Worm (Caenorhabditis elegans) whole organism, young adult: ENCODE results near the gene F58B3.6.

Experiments
- B0035.1 ChIP-seq: sonication (generic microtip); optimal IDR thresholded peaks from 2 replicates; lab custom pipeline; 2016; ENCODE audit warnings: missing genetic modification characterization, mild to moderate bottlenecking, missing compliant biosample characterization, missing genotype, missing genetic modification reagents
- F55B11.4 ChIP-seq: sonication (generic microtip); optimal IDR thresholded peaks from 2 replicates; lab custom pipeline; 2016; ENCODE audit warnings: missing compliant biosample characterization, missing genetic modification characterization, borderline replicate concordance; ENCODE audit not compliant: insufficient read depth
- F57A8.1 ChIP-seq: fragments of 200-800 bp; sonication (Bioruptor generic); optimal IDR thresholded peaks from 2 replicates; lab custom pipeline; 2018; ENCODE audit warnings: mild to moderate bottlenecking, missing genetic modification characterization, moderate library complexity, missing compliant biosample characterization
- T07F8.4 ChIP-seq: sonication (generic microtip); optimal IDR thresholded peaks from 2 replicates; lab custom pipeline; 2016; ENCODE audit warnings: mild to moderate bottlenecking, missing genetic modification characterization, moderate library complexity, missing compliant biosample characterization
- akir-1 ChIP-seq: fragments of 200-800 bp; sonication (Bioruptor generic); optimal IDR thresholded peaks from 2 replicates; lab custom pipeline; 2018; ENCODE audit warnings: mild to moderate bottlenecking, missing genetic modification characterization, moderate library complexity, missing compliant biosample characterization
- attf-3 ChIP-seq: fragments of 200-800 bp; sonication (Bioruptor generic); conservative IDR thresholded peaks from 2 replicates; pipeline ENCODE4 v1.3.6; 2022; ENCODE audit warnings: missing genetic modification reagents, missing genetic modification characterization, missing compliant biosample characterization
- ceh-100 ChIP-seq: fragments of 200-800 bp; sonication (Bioruptor generic); IDR thresholded peaks from 2 replicates; pipeline ENCODE4 v1.3.6; 2022; ENCODE audit warnings: missing genetic modification reagents, missing genetic modification characterization, missing compliant biosample characterization
- ceh-27 ChIP-seq: fragments of 200-800 bp; sonication (Bioruptor generic); optimal IDR thresholded peaks from 2 replicates; lab custom pipeline; 2018; ENCODE audit warnings: mild to moderate bottlenecking, missing genetic modification characterization, moderate library complexity, missing compliant biosample characterization
- ceh-58 ChIP-seq: fragments of 200-800 bp; sonication (Bioruptor generic); IDR thresholded peaks from 2 replicates; pipeline ENCODE4 v1.3.6; 2022; ENCODE audit warnings: missing genetic modification characterization, missing compliant biosample characterization
- ceh-79 ChIP-seq: sonication (generic microtip); optimal IDR thresholded peaks from 2 replicates; lab custom pipeline; 2017; ENCODE audit warnings: mild to moderate bottlenecking, missing genetic modification characterization, missing compliant biosample characterization
- dpff-1 ChIP-seq: sonication (generic microtip); optimal IDR thresholded peaks from 2 replicates; lab custom pipeline; 2017; ENCODE audit warnings: mild to moderate bottlenecking, missing genetic modification characterization, missing compliant biosample characterization
- dpl-1 ChIP-seq: fragments of 150-350 bp; optimal IDR thresholded peaks from 2 replicates; lab custom pipeline; 2014; ENCODE audit warnings: missing biosample characterization, missing genetic modification reagents, missing genetic modification characterization
- egl-18 ChIP-seq: fragments of 200-800 bp; sonication (Bioruptor generic); IDR thresholded peaks from 2 replicates; pipeline ENCODE4 v1.3.6; 2022; ENCODE audit warnings: missing genetic modification reagents, missing genetic modification characterization, missing compliant biosample characterization
- ekl-4 ChIP-seq: fragments of 200-800 bp; sonication (Bioruptor generic); IDR thresholded peaks from 2 replicates; pipeline ENCODE4 v1.3.6; 2022; ENCODE audit warnings: missing genetic modification reagents, missing genetic modification characterization, missing compliant biosample characterization
- fkh-3 ChIP-seq: sonication (generic microtip); optimal IDR thresholded peaks from 2 replicates; lab custom pipeline; 2016; ENCODE audit warnings: mild to moderate bottlenecking, missing genetic modification characterization, missing compliant biosample characterization
- hlh-12 ChIP-seq: sonication (generic microtip); optimal IDR thresholded peaks from 2 replicates; lab custom pipeline; 2016; ENCODE audit warnings: missing genetic modification characterization, missing compliant biosample characterization
- hlh-26 ChIP-seq: fragments of 200-800 bp; sonication (Bioruptor generic); conservative IDR thresholded peaks from 2 replicates; pipeline ENCODE4 v1.3.6; 2022; ENCODE audit warnings: missing genetic modification reagents, missing genetic modification characterization, missing compliant biosample characterization
- hrde-1 ChIP-seq: sonication (generic microtip); optimal IDR thresholded peaks from 2 replicates; lab custom pipeline; 2016; ENCODE audit warnings: missing genetic modification characterization, mild to moderate bottlenecking, missing compliant biosample characterization, moderate library complexity, missing genotype, missing genetic modification reagents, borderline replicate concordance
- let-526 ChIP-seq: fragments of 200-800 bp; sonication (Bioruptor generic); IDR thresholded peaks from 2 replicates; pipeline ENCODE4 v1.3.6; 2022; ENCODE audit warnings: missing genetic modification reagents, missing genetic modification characterization, missing compliant biosample characterization
- let-607 ChIP-seq, 2 experiments: fragments of 200-800 bp in 1 of 2; sonication (Bioruptor generic) in 1 of 2; sonication (generic microtip) in 1 of 2; optimal IDR thresholded peaks; 2 replicates each; lab custom pipeline; 2016 to 2018; ENCODE audit warnings: mild to moderate bottlenecking in 2 of 2, missing compliant biosample characterization in 2 of 2, missing genetic modification characterization in 2 of 2, moderate library complexity in 2 of 2, missing genotype in 1 of 2
- lin-26 ChIP-seq: fragments of 200-800 bp; sonication (Bioruptor generic); IDR thresholded peaks from 2 replicates; pipeline ENCODE4 v1.3.6; 2022; ENCODE audit warnings: missing genetic modification reagents, missing genetic modification characterization, missing compliant biosample characterization
- lin-35 ChIP-seq, 3 experiments: fragments of 150-350 bp in 2 of 3; sonication (generic microtip) in 1 of 3; optimal IDR thresholded peaks; 2 replicates each; lab custom pipeline; 2014 to 2018; ENCODE audit warnings: missing biosample characterization in 3 of 3, missing genetic modification characterization in 3 of 3, missing genetic modification reagents in 3 of 3
- lir-1 ChIP-seq: fragments of 200-800 bp; sonication (Bioruptor generic); conservative IDR thresholded peaks from 2 replicates; pipeline ENCODE4 v1.3.6; 2022; ENCODE audit warnings: missing genetic modification reagents, missing genetic modification characterization, missing compliant biosample characterization
- lsy-27 ChIP-seq: sonication (generic microtip); optimal IDR thresholded peaks from 2 replicates; lab custom pipeline; 2017; ENCODE audit warnings: missing genetic modification characterization, mild to moderate bottlenecking, missing compliant biosample characterization, antibody characterized with exemption, missing genotype, borderline replicate concordance; ENCODE audit not compliant: insufficient read depth
- madf-8 ChIP-seq: fragments of 200-800 bp; sonication (Bioruptor generic); conservative IDR thresholded peaks from 2 replicates; pipeline ENCODE4 v1.3.6; 2022; ENCODE audit warnings: missing genetic modification reagents, missing genetic modification characterization, missing compliant biosample characterization
- mcd-1 ChIP-seq: fragments of 200-800 bp; sonication (Bioruptor generic); IDR thresholded peaks from 2 replicates; pipeline ENCODE4 v1.3.6; 2022; ENCODE audit warnings: missing genetic modification reagents, missing genetic modification characterization, missing compliant biosample characterization
- nfya-1 ChIP-seq: sonication (generic microtip); optimal IDR thresholded peaks from 2 replicates; lab custom pipeline; 2017; ENCODE audit warnings: antibody characterized with exemption, missing compliant biosample characterization, missing genetic modification characterization, borderline replicate concordance; ENCODE audit not compliant: insufficient read depth
- nfyb-1 ChIP-seq: fragments of 200-800 bp; sonication (Bioruptor generic); IDR thresholded peaks from 2 replicates; pipeline ENCODE4 v1.3.6; 2022; ENCODE audit warnings: missing genetic modification reagents, missing genetic modification characterization, missing compliant biosample characterization
- nhr-27 ChIP-seq: fragments of 200-800 bp; sonication (Bioruptor generic); optimal IDR thresholded peaks from 2 replicates; lab custom pipeline; 2018; ENCODE audit warnings: mild to moderate bottlenecking, missing genetic modification characterization, moderate library complexity, missing compliant biosample characterization
- pbrm-1 ChIP-seq: fragments of 200-800 bp; sonication (Bioruptor generic); IDR thresholded peaks from 2 replicates; pipeline ENCODE4 v1.3.6; 2022; ENCODE audit warnings: missing genetic modification reagents, missing genetic modification characterization, missing compliant biosample characterization
- snpc-1.3 ChIP-seq: sonication (generic microtip); optimal IDR thresholded peaks from 2 replicates; lab custom pipeline; 2017; ENCODE audit warnings: missing genetic modification characterization, mild to moderate bottlenecking, missing compliant biosample characterization, antibody characterized with exemption, moderate library complexity, missing genotype, missing genetic modification reagents; ENCODE audit not compliant: insufficient read depth
- snpc-3.4 ChIP-seq: sonication (generic microtip); optimal IDR thresholded peaks from 2 replicates; lab custom pipeline; 2017; ENCODE audit warnings: missing genetic modification characterization, mild to moderate bottlenecking, missing compliant biosample characterization, antibody characterized with exemption, moderate library complexity, missing genotype, missing genetic modification reagents
- snpc-4 ChIP-seq, 5 experiments: fragments of 150-350 bp in 1 of 5; sonication (generic microtip) in 4 of 5; optimal IDR thresholded peaks; 2 replicates each; lab custom pipeline; 2014 to 2018; ENCODE audit warnings: missing genetic modification characterization in 5 of 5, missing biosample characterization in 3 of 5, antibody characterized with exemption in 2 of 5, mild to moderate bottlenecking in 2 of 5, missing compliant biosample characterization in 2 of 5, missing genotype in 2 of 5, moderate library complexity in 2 of 5, missing genetic modification reagents in 1 of 5
- zfh-2 ChIP-seq: fragments of 200-800 bp; sonication (Bioruptor generic); conservative IDR thresholded peaks from 2 replicates; pipeline ENCODE4 v1.3.6; 2022; ENCODE audit warnings: missing genetic modification reagents, missing genetic modification characterization, missing compliant biosample characterization
- zim-3 ChIP-seq: sonication (generic microtip); optimal IDR thresholded peaks from 2 replicates; lab custom pipeline; 2017; ENCODE audit warnings: mild to moderate bottlenecking, missing genetic modification characterization, moderate library complexity, missing compliant biosample characterization
- ztf-22 ChIP-seq: fragments of 200-800 bp; sonication (Bioruptor generic); optimal IDR thresholded peaks from 2 replicates; lab custom pipeline; 2018; ENCODE audit warnings: mild to moderate bottlenecking, missing genetic modification characterization, moderate library complexity, missing compliant biosample characterization
- ztf-26 ChIP-seq: sonication (generic microtip); optimal IDR thresholded peaks from 2 replicates; lab custom pipeline; 2017; ENCODE audit warnings: missing genetic modification characterization, missing compliant biosample characterization

The F58B3.6 gene

DNA sequence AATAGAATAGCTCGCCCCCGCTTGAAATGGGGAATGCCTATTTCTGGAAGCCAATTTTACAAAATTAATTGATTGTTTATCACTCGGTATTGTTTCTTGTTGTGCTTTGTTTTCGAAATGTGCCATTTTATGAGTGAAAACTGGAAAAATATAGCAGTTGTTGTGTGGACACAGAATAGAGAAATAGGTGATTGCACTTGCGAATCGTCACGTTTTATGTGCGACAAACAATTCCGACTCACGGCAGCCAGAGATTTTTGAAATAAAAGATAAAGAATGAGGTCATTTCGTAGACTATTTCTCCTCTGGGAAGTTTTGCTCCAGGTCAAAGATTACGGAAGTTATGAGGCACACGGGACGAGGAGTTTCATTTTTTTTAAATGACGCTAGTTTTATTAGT is 10.5 kb downstream of the F58B3.6 start:
- no peak for TF ChIP-seq hlh-12 (tag; lab: Kevin White, UChicago)
- no peak for TF ChIP-seq lir-1 (GFP tag; lab: Robert Waterston, UW)
- TF ChIP-seq dpff-1 (tag; lab: Kevin White, UChicago): no peak

DNA sequence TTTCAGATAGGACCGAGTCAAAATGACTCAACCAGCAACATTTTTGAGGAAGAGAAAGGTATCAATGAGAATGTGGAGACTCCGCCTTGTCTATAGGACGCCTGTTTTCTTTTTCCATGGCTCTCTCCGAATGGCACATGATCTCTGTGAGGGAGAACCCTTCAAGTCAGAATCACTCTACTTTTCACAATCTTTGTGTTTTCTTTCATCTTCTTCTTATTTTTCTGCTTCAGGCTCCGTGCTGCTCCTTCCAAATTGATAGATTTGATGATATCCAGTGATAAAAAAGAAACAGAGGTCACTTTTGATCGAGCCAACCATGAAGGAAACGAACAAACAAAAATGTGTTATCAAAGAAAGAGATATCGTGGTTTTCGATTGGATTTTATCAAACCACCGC is 12.6 kb downstream of the F58B3.6 start, which contains the start of gene ZK809.8:
TSS of gene ZK809.8 (minus strand) at position 34 of the 400 bp plus-strand sequence.
- no peak for TF ChIP-seq ekl-4 (GFP tag; lab: Robert Waterston, UW)
- TF ChIP-seq ceh-27 (GFP tag; lab: Kevin White, UChicago): no peak

DNA sequence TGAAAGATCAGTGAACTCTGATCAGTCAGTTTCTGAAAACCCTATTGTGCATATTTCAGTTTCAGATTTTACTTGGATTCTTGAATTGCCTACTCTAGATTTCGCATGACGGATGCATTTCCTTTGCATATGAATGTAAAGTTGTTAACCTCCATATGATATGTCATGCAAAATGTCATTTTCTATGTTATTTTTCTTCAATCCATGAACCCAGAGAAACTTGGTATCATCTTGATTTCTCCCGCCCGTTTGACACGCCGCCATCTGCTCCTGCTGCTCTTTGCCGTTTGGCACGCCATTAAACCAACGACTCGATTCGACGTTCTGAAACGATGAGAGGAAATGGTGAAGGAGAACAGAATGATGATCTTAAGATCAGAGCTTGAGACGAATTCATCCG is 13.9 kb downstream of the F58B3.6 start:
- TF ChIP-seq F55B11.4 (tag; lab: Kevin White, UChicago) (no peak), nfyb-1 (GFP tag; lab: Robert Waterston, UW) (0 out of 2 replicates have a peak, but pooled peaks have one; percentile 15)

DNA sequence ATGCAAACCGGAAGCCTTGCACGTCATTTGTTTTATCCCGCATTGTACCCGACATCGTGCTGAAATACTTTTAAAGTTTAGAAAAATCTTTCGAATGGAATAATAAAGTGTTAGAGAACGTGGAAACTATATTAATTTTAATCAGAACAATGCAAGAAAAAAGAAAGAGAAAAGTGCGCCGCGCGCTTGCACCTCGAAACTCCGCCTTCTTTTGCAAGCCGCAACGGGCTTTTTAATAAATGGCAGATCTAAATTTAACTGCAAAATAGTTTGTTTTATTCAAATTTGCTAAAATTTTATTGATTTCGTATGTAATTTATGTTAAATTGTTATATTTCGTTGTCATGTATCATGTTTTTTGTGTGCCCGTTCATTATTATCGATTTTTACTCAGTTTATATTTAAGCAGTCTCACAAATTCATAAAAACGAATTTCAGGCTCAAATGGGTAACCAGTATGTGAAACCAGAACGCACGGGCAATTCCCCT is 15.6 kb downstream of the F58B3.6 start, which contains the start of the genes acl-3 and ndub-6:
TSS of gene acl-3 (minus strand) at position 59 of the 489 bp plus-strand sequence.
TSS of gene ndub-6 (plus strand) at position 439 of the 489 bp plus-strand sequence.
- no peak for TF ChIP-seq B0035.1 (tag; lab: Kevin White, UChicago)
- TF ChIP-seq pbrm-1: no peak
- TF ChIP-seq ceh-79: no peak
- TF ChIP-seq fkh-3: no peak
- TF ChIP-seq T07F8.4 (tag; lab: Kevin White, UChicago): no peak
- no peak for TF ChIP-seq ceh-58
- TF ChIP-seq let-607 (tag; optimal IDR thresholded peaks at IDR 0.05; lab: Kevin White, UChicago): no peak
- TF ChIP-seq snpc-1.3: no peak
- no peak for TF ChIP-seq attf-3
- no peak for TF ChIP-seq zfh-2 (GFP tag; lab: Robert Waterston, UW)
- TF ChIP-seq hlh-26 (GFP tag; lab: Robert Waterston, UW): no peak
- TF ChIP-seq ztf-22: no peak
- no peak for TF ChIP-seq dpl-1
- no peak for TF ChIP-seq hrde-1 (tag; lab: Kevin White, UChicago)
- no peak for TF ChIP-seq snpc-3.4 (tag; lab: Kevin White, UChicago)
- no peak for TF ChIP-seq zim-3 (tag; lab: Kevin White, UChicago)
- TF ChIP-seq lin-35 (GFP tag; optimal IDR thresholded peaks at IDR 0.05; lab: Kevin White, UChicago): no peak

DNA sequence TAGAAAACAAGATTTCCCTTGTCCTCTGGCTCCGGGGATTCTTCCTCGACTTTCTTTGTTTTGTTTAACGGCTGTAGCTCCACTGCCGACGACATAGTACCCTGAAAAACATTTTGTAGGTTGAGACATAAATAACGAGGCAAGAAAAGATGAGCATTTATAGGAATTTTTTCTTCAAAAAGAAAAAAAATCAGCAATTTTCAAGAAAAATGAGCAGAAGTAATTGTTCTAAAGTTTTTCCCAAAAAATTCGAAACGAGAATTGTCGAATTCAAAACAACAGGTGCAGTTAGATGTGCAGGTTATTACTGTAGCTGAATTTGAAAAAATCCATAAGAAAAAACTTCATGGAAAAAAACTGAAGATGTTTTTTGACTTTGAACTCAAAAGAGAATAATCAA is 18.9 kb downstream of the F58B3.6 start, which contains the start of gene ent-1:
TSS of gene ent-1 (minus strand) at position 101 of the 400 bp plus-strand sequence.
- TF ChIP-seq lin-26 (GFP tag; lab: Robert Waterston, UW): no peak
- TF ChIP-seq egl-18 (GFP tag; lab: Robert Waterston, UW): no peak
- no peak for TF ChIP-seq lir-1 (GFP tag; lab: Robert Waterston, UW)
- no peak for TF ChIP-seq attf-3
- no peak for TF ChIP-seq T07F8.4 (tag; lab: Kevin White, UChicago)
- TF ChIP-seq mcd-1 (GFP tag; lab: Robert Waterston, UW): no peak

DNA sequence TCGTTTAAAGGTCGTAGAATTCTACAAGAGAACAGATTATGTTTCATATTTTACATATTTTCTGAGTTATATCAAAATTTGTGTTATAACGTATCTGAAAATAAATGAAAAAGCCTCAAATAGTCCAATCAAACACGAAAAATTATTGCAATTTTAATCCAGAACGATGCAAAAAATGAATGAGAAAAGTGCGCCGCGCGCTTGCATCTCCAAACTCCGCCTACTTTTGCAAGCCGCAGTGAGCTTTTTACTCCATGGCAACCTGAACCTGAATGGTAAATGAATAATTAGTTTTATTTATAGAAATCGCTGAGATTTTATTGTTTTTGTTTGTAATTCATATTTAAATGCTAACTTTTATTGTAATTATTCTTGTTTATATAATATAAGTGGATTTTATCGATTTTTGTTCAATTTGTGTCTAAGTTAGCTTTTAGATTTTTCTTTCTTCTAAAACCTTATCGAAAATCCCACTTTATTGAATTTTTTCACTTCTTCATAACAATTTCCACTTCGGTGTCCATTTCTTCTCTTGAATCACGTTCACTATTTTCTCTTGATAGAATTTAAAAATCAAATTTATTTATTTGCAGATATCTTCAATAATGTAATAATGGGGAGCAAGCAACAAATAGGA is 19.8 kb downstream of the F58B3.6 start, which contains the start of gene ZK809.5:
TSS of gene ZK809.5 (plus strand) at position 587 of the 637 bp plus-strand sequence.
- TF ChIP-seq ztf-26 (tag; lab: Kevin White, UChicago) (no peak), snpc-4 (GFP tag; optimal IDR thresholded peaks at IDR 0.05; lab: Kevin White, UChicago) (no peak), snpc-4 (tag; optimal IDR thresholded peaks at IDR 0.05; lab: Kevin White, UChicago) (no peak), nfya-1 (tag; lab: Kevin White, UChicago) (no peak), let-526 (GFP tag; lab: Robert Waterston, UW) (no peak), ekl-4 (GFP tag; lab: Robert Waterston, UW) (no peak), F57A8.1 (no peak), akir-1 (no peak), ztf-22 (no peak), nhr-27 (tag; lab: Kevin White, UChicago) (no peak), madf-8 (no peak), lsy-27 (tag; lab: Kevin White, UChicago) (no peak), ceh-100 (GFP tag; lab: Robert Waterston, UW) (no peak)
